Worm (Caenorhabditis elegans): ENCODE data around the gene cct-5.

- TF ChIP-seq W03F9.2 (tag; optimal IDR thresholded peaks at IDR 0.05) (no peak), him-1 (tag; optimal IDR thresholded peaks at IDR 0.05) (no peak), dao-5 (tag; optimal IDR thresholded peaks at IDR 0.05) (no peak)
Measured at ce11 chrIII:4468812-4469211, 39.1 kb downstream of the cct-5 start, which contains the start of gene mstr-2.
